Worm (Caenorhabditis elegans): ENCODE results near the gene F13D12.8.

DNA sequence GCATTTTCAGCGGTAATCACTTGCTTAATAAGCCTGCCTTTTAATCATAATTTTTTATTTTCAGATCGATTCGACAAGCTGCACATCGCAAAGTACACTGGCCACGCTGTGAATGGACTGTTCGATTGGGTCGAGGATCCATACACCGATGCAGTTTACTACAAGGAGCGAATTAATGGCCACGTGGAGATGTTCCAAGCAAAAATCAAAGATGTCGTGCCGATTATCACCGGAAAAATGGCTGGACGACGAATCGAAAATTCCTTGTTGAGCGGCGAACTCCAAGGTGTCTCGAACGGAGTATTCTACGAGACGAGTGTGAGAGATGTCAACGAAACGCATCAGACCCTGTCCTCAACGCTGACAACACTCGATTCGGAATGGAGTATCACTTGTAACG is 5.0 kb downstream of the F13D12.8 start:
- TF ChIP-seq pha-4 (GFP tag; IDR thresholded peaks at IDR 0.05) (no peak), pha-4 (tag; optimal IDR thresholded peaks at IDR 0.05) (no peak), snpc-4 (tag; optimal IDR thresholded peaks at IDR 0.05) (no peak), mep-1 (tag; optimal IDR thresholded peaks at IDR 0.05) (no peak), egl-27 (tag; optimal IDR thresholded peaks at IDR 0.05) (no peak), ceh-82 (tag; optimal IDR thresholded peaks at IDR 0.05) (no peak), F49E8.2 (tag; optimal IDR thresholded peaks at IDR 0.05; ENCODE audit: borderline replicate concordance) (no peak), D1046.2 (GFP tag; IDR thresholded peaks at IDR 0.05) (no peak), arid-1 (GFP tag; conservative IDR thresholded peaks at IDR 0.05) (no peak), lin-39 (tag; optimal IDR thresholded peaks at IDR 0.05) (no peak)

All from whole organism, L4 larva.